Worm (Caenorhabditis elegans) whole organism, L2 larva: ENCODE data around the gene T09A5.15.

ENCODE experiments used
- ama-1 ChIP-seq: fragments of 150-350 bp; optimal IDR thresholded peaks from 2 replicates; lab custom pipeline; 2018; ENCODE audit warnings: inconsistent platforms
- egl-27 ChIP-seq: sonication (generic microtip); optimal IDR thresholded peaks from 3 replicates; lab custom pipeline; 2017; ENCODE audit warnings: missing biosample characterization, missing genetic modification reagents, missing genetic modification characterization
- fos-1 ChIP-seq: fragments of 150-350 bp; optimal IDR thresholded peaks from 2 replicates; lab custom pipeline; 2014; ENCODE audit warnings: missing biosample characterization, missing genetic modification characterization
- lin-11 ChIP-seq: fragments of 150-350 bp; sonication (generic microtip); optimal IDR thresholded peaks from 2 replicates; lab custom pipeline; 2014; ENCODE audit warnings: missing biosample characterization, missing genetic modification characterization, inconsistent platforms, mixed read lengths
- lin-13 ChIP-seq: fragments of 150-350 bp; optimal IDR thresholded peaks from 2 replicates; lab custom pipeline; 2014; ENCODE audit warnings: missing biosample characterization, missing genetic modification reagents, missing genetic modification characterization
- lsy-2 ChIP-seq, 2 experiments: fragments of 150-350 bp in 1 of 2; sonication (generic microtip) in 1 of 2; optimal IDR thresholded peaks; 2 replicates each; lab custom pipeline; 2014 to 2017; ENCODE audit warnings: missing biosample characterization in 2 of 2, missing genetic modification characterization in 2 of 2
- unc-62 ChIP-seq: fragments of 150-350 bp; optimal IDR thresholded peaks from 2 replicates; lab custom pipeline; 2014; ENCODE audit warnings: missing biosample characterization, missing genetic modification reagents, missing genetic modification characterization

DNA sequence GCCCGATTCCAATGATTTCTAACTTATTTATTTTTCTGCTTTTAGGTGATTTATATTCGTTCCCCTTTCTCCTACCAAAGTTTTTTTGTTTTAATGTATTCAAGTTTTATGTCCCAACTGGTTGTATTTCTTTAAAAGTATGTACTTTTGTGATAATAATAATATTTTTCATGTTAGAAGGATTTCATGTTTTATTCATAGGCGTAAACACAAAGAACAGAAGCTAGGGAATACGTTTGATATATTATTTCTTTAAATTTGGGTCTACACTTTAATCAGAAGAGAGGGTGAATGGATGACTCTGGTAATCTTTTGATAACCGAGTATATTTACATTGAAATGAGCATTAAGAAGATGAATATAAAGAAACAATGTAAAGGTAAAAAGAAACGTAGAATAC, 8.3 kb downstream of the T09A5.15 start:
- TF ChIP-seq unc-62 = no peak
- no peak for TF ChIP-seq ama-1
- no peak for TF ChIP-seq fos-1 (tag; lab: Kevin White, UChicago)
- TF ChIP-seq lin-13 (GFP tag; lab: Kevin White, UChicago) = no peak
- TF ChIP-seq lsy-2 (tag; optimal IDR thresholded peaks at IDR 0.05; lab: Kevin White, UChicago) = no peak
- no peak for TF ChIP-seq lin-11 (tag; lab: Kevin White, UChicago)
- no peak for TF ChIP-seq egl-27 (tag; lab: Kevin White, UChicago)
